Worm (Caenorhabditis elegans) whole organism, midembryonic: Measurements from ENCODE around the gene rbm-25.

Experiments used
- cog-1 ChIP-seq: sonication (generic microtip); optimal IDR thresholded peaks from 2 replicates; lab custom pipeline; 2016; ENCODE audit warnings: missing genetic modification characterization, missing compliant biosample characterization
- ztf-29 ChIP-seq: fragments of 200-800 bp; sonication (Bioruptor generic); IDR thresholded peaks from 2 replicates; pipeline ENCODE4 v1.3.6; 2022; ENCODE audit warnings: missing genetic modification reagents, missing genetic modification characterization, missing compliant biosample characterization

DNA sequence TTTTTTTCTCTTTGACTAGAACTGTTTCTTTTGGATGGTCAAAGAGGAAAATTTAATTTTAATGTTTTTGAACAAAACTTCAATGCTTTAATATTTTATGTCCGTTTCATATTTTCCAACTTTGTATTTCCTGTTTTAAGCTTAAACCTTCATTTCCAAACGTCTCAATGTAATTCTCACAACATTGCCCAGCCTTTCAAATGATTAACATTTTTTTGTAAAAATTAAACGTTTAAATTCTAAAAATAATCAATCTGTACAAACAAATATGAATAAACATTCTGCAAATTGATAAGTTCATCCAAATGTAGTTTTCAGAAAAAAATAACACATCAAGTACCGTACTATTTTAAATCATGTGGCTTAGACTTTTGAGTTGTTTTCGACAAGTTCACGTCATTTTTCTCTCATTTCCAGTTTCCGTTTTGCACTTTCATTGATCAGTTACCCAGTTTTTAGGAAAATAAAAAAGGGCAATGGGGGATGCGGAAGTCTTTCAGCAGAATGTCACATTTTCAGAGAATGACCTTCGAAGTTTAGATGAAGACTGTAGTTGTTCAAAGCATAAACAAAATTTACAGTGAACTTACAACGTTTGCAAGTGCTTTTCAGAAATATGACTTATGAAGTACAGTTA lies 44.8 kb downstream of the rbm-25 start:
- TF ChIP-seq ztf-29 (GFP tag; lab: Robert Waterston, UW) (no peak), cog-1 (tag; lab: Kevin White, UChicago) (no peak)
